Fruit fly (Drosophila melanogaster) whole organism, prepupa: ENCODE data around the gene Vm26Ac.

ENCODE experiments used
- Blimp-1 ChIP-seq: fragments of 200-800 bp; sonication (Bioruptor generic); optimal IDR thresholded peaks from 3 replicates; lab custom pipeline; 2017; ENCODE audit warnings: missing biosample characterization, missing genetic modification characterization, mild to moderate bottlenecking, moderate library complexity, missing genetic modification reagents
- CG10631 ChIP-seq: fragments of 200-800 bp; sonication (Bioruptor generic); optimal IDR thresholded peaks from 2 replicates; lab custom pipeline; 2016; ENCODE audit warnings: missing biosample characterization, missing genetic modification characterization
- CG10669 ChIP-seq: fragments of 200-800 bp; sonication (Bioruptor generic); optimal IDR thresholded peaks from 3 replicates; lab custom pipeline; 2018; ENCODE audit warnings: missing biosample characterization, mild to moderate bottlenecking, missing genetic modification characterization, moderate library complexity
- CG11294 ChIP-seq: fragments of 200-800 bp; sonication (Bioruptor generic); IDR thresholded peaks from 2 replicates; pipeline ENCODE4 v1.3.6; 2022; ENCODE audit warnings: missing biosample characterization, missing genetic modification characterization
- CG11762 ChIP-seq: fragments of 200-800 bp; sonication (Bioruptor generic); optimal IDR thresholded peaks from 3 replicates; lab custom pipeline; 2016; ENCODE audit warnings: missing biosample characterization, missing genetic modification characterization; ENCODE audit not compliant: insufficient read depth
- CG15336 ChIP-seq: fragments of 200-800 bp; sonication (Bioruptor generic); IDR thresholded peaks from 2 replicates; pipeline ENCODE4 v1.3.6; 2022; ENCODE audit warnings: missing biosample characterization, missing genetic modification characterization
- CG1621 ChIP-seq: fragments of 200-800 bp; sonication (Bioruptor generic); optimal IDR thresholded peaks from 3 replicates; lab custom pipeline; 2018; ENCODE audit warnings: missing biosample characterization, mild to moderate bottlenecking, missing genetic modification characterization
- CG16779 ChIP-seq: fragments of 200-800 bp; sonication (Bioruptor generic); optimal IDR thresholded peaks from 3 replicates; lab custom pipeline; 2017; ENCODE audit warnings: missing biosample characterization, mild to moderate bottlenecking, missing genetic modification characterization
- CG3032 ChIP-seq: fragments of 200-800 bp; optimal IDR thresholded peaks from 2 replicates; lab custom pipeline; 2019; ENCODE audit warnings: missing biosample characterization, mild to moderate bottlenecking, missing genetic modification characterization, moderate library complexity
- CG31627 ChIP-seq: fragments of 200-800 bp; sonication (Bioruptor generic); optimal IDR thresholded peaks from 3 replicates; lab custom pipeline; 2016; ENCODE audit warnings: missing biosample characterization, missing genetic modification characterization
- CG3919 ChIP-seq: fragments of 200-800 bp; sonication (Bioruptor generic); optimal IDR thresholded peaks from 3 replicates; lab custom pipeline; 2016; ENCODE audit warnings: missing biosample characterization, missing genetic modification characterization
- CG6163 ChIP-seq: fragments of 200-800 bp; sonication (Bioruptor generic); IDR thresholded peaks from 3 replicates; pipeline ENCODE4 v1.3.6; 2022; ENCODE audit warnings: missing biosample characterization, missing genetic modification characterization
- CG6276 ChIP-seq: fragments of 200-800 bp; sonication (Bioruptor generic); optimal IDR thresholded peaks from 2 replicates; lab custom pipeline; 2017; ENCODE audit warnings: missing biosample characterization, mild to moderate bottlenecking, missing genetic modification characterization
- CG6792 ChIP-seq: fragments of 200-800 bp; sonication (Bioruptor generic); optimal IDR thresholded peaks from 3 replicates; lab custom pipeline; 2016; ENCODE audit warnings: missing biosample characterization, missing genetic modification characterization
- CG6808 ChIP-seq: fragments of 200-800 bp; sonication (Bioruptor generic); optimal IDR thresholded peaks from 3 replicates; lab custom pipeline; 2017; ENCODE audit warnings: missing biosample characterization, missing genetic modification characterization, mild to moderate bottlenecking, moderate library complexity, missing genetic modification reagents
- CG6854 ChIP-seq: fragments of 200-800 bp; sonication (Bioruptor generic); optimal IDR thresholded peaks from 2 replicates; lab custom pipeline; 2017; ENCODE audit warnings: missing biosample characterization, mild to moderate bottlenecking, missing genetic modification characterization
- CG7368 ChIP-seq: fragments of 200-800 bp; sonication (Bioruptor generic); optimal IDR thresholded peaks from 3 replicates; lab custom pipeline; 2016; ENCODE audit warnings: missing biosample characterization, missing genetic modification characterization
- CG8119 ChIP-seq: fragments of 200-800 bp; sonication (Bioruptor generic); IDR thresholded peaks from 3 replicates; pipeline ENCODE4 v1.3.6; 2022; ENCODE audit warnings: missing biosample characterization, missing genetic modification characterization
- CG8319 ChIP-seq: fragments of 200-800 bp; sonication (Bioruptor generic); optimal IDR thresholded peaks from 3 replicates; lab custom pipeline; 2016; ENCODE audit warnings: missing biosample characterization, missing genetic modification characterization
- CG8632 ChIP-seq: fragments of 200-800 bp; sonication (Bioruptor generic); optimal IDR thresholded peaks from 3 replicates; lab custom pipeline; 2016; ENCODE audit warnings: missing biosample characterization, missing genetic modification characterization
- CG9139 ChIP-seq: fragments of 200-800 bp; sonication (Bioruptor generic); optimal IDR thresholded peaks from 3 replicates; lab custom pipeline; 2017; ENCODE audit warnings: missing biosample characterization, mild to moderate bottlenecking, missing genetic modification characterization
- Eip78C ChIP-seq: fragments of 200-800 bp; sonication (Bioruptor generic); peaks from one replicate; lab custom pipeline; 2016; ENCODE audit warnings: missing biosample characterization, missing genetic modification characterization
- Eip93F ChIP-seq: fragments of 200-800 bp; sonication (Bioruptor generic); optimal IDR thresholded peaks from 2 replicates; lab custom pipeline; 2016; ENCODE audit warnings: missing biosample characterization, mild to moderate bottlenecking, missing genetic modification characterization
- Ets96B ChIP-seq: fragments of 200-800 bp; optimal IDR thresholded peaks from 2 replicates; lab custom pipeline; 2019; ENCODE audit warnings: missing biosample characterization, mild to moderate bottlenecking, missing genetic modification characterization, moderate library complexity
- Gug ChIP-seq: fragments of 200-800 bp; sonication (Bioruptor generic); IDR thresholded peaks from 2 replicates; pipeline ENCODE4 v1.3.6; 2022; ENCODE audit warnings: missing biosample characterization, missing genetic modification characterization
- Hr38 ChIP-seq: sonication (Bioruptor generic); optimal IDR thresholded peaks from 2 replicates; lab custom pipeline; 2016; ENCODE audit warnings: missing biosample characterization, missing genetic modification characterization
- Hr39 ChIP-seq: fragments of 200-800 bp; sonication (Bioruptor generic); optimal IDR thresholded peaks from 2 replicates; lab custom pipeline; 2016; ENCODE audit warnings: missing biosample characterization, missing genetic modification characterization
- Lpt ChIP-seq: fragments of 200-800 bp; sonication (Bioruptor generic); optimal IDR thresholded peaks from 3 replicates; lab custom pipeline; 2016; ENCODE audit warnings: missing biosample characterization, missing genetic modification characterization
- Met ChIP-seq: fragments of 200-800 bp; sonication (Bioruptor generic); optimal IDR thresholded peaks from 3 replicates; lab custom pipeline; 2016; ENCODE audit warnings: missing biosample characterization, missing genetic modification characterization
- OdsH ChIP-seq: fragments of 200-800 bp; sonication (Bioruptor generic); optimal IDR thresholded peaks from 3 replicates; lab custom pipeline; 2016; ENCODE audit warnings: missing biosample characterization, missing genetic modification characterization
- Sox102F ChIP-seq: fragments of 200-800 bp; sonication (Bioruptor generic); optimal IDR thresholded peaks from 2 replicates; lab custom pipeline; 2016; ENCODE audit warnings: missing biosample characterization, mild to moderate bottlenecking, missing genetic modification characterization
- achi ChIP-seq: fragments of 200-800 bp; sonication (Bioruptor generic); optimal IDR thresholded peaks from 3 replicates; lab custom pipeline; 2016; ENCODE audit warnings: missing biosample characterization, missing genetic modification characterization
- cyc ChIP-seq: fragments of 200-800 bp; sonication (Bioruptor generic); optimal IDR thresholded peaks from 3 replicates; lab custom pipeline; 2016; ENCODE audit warnings: missing biosample characterization, missing genetic modification characterization
- dac ChIP-seq: fragments of 200-800 bp; sonication (Bioruptor generic); optimal IDR thresholded peaks from 2 replicates; lab custom pipeline; 2017; ENCODE audit warnings: missing biosample characterization, mild to moderate bottlenecking, missing genetic modification characterization
- dsx ChIP-seq: fragments of 200-800 bp; optimal IDR thresholded peaks from 3 replicates; lab custom pipeline; 2019; ENCODE audit warnings: missing biosample characterization, mild to moderate bottlenecking, missing genetic modification characterization, moderate library complexity; ENCODE audit not compliant: poor library complexity, severe bottlenecking
- fd59A ChIP-seq: fragments of 200-800 bp; sonication (Bioruptor generic); optimal IDR thresholded peaks from 2 replicates; lab custom pipeline; 2017; ENCODE audit warnings: missing biosample characterization, mild to moderate bottlenecking, missing genetic modification characterization, missing genetic modification reagents
- fd85E ChIP-seq: fragments of 200-800 bp; sonication (Bioruptor generic); optimal IDR thresholded peaks from 3 replicates; lab custom pipeline; 2016; ENCODE audit warnings: missing biosample characterization, missing genetic modification characterization
- fkh ChIP-seq: fragments of 200-800 bp; sonication (Bioruptor generic); optimal IDR thresholded peaks from 3 replicates; lab custom pipeline; 2017; ENCODE audit warnings: missing biosample characterization, mild to moderate bottlenecking, missing genetic modification characterization, moderate library complexity
- net ChIP-seq: fragments of 200-800 bp; sonication (Bioruptor generic); optimal IDR thresholded peaks from 3 replicates; lab custom pipeline; 2016; ENCODE audit warnings: missing biosample characterization, missing genetic modification characterization
- salr ChIP-seq, 2 experiments: fragments of 200-800 bp; sonication (Bioruptor generic); optimal IDR thresholded peaks; 3 replicates each; lab custom pipeline; 2016 to 2018; ENCODE audit warnings: missing biosample characterization in 2 of 2, missing genetic modification characterization in 2 of 2, mild to moderate bottlenecking in 1 of 2
- spab ChIP-seq: fragments of 200-800 bp; sonication (Bioruptor generic); optimal IDR thresholded peaks from 2 replicates; lab custom pipeline; 2017; ENCODE audit warnings: missing biosample characterization, mild to moderate bottlenecking, missing genetic modification characterization, missing genetic modification reagents
- topi ChIP-seq: fragments of 200-800 bp; sonication (Bioruptor generic); optimal IDR thresholded peaks from 3 replicates; lab custom pipeline; 2016; ENCODE audit warnings: missing biosample characterization, missing genetic modification characterization
- vri ChIP-seq: fragments of 200-800 bp; sonication (Bioruptor generic); optimal IDR thresholded peaks from 3 replicates; lab custom pipeline; 2016; ENCODE audit warnings: missing biosample characterization, mild to moderate bottlenecking, missing genetic modification characterization

Vm26Ac gene

dm6 chr2L:5999247-5999646 lies 40.8 kb upstream of the Vm26Ac start, which contains the start of gene Kdm5 (continued):
- TF ChIP-seq fd85E (GFP tag; lab: Kevin White, UChicago) (no peak), Hr39 (GFP tag; lab: Kevin White, UChicago) (no peak), CG1621 (tag; lab: Kevin White, UChicago) (no peak), CG6163 (GFP tag; lab: Robert Waterston, UW) (0 out of 3 replicates have a peak, but pooled peaks have one; percentile 16), CG8119 (GFP tag; lab: Robert Waterston, UW) (0 out of 3 replicates have a peak, but pooled peaks have one; percentile 26), vri (GFP tag; lab: Kevin White, UChicago) (peak; percentile 28), dac (GFP tag; lab: Kevin White, UChicago) (no peak), CG3919 (GFP tag; lab: Kevin White, UChicago) (no peak), Ets96B (no peak), CG6808 (GFP tag; lab: Kevin White, UChicago) (no peak), Sox102F (GFP tag; lab: Kevin White, UChicago) (no peak), CG11294 (GFP tag; lab: Robert Waterston, UW) (no peak), Met (GFP tag; lab: Kevin White, UChicago) (peak; percentile 17), CG16779 (tag; lab: Kevin White, UChicago) (no peak), Eip78C (GFP tag; lab: Kevin White, UChicago) (peak; percentile 43), CG8319 (GFP tag; lab: Kevin White, UChicago) (no peak), spab (no peak), CG9139 (no peak), CG6276 (GFP tag; lab: Kevin White, UChicago) (no peak), Hr38 (GFP tag; lab: Kevin White, UChicago) (no peak), Blimp-1 (GFP tag; lab: Kevin White, UChicago) (no peak), achi (GFP tag; lab: Kevin White, UChicago) (no peak), CG11762 (GFP tag; lab: Kevin White, UChicago) (no peak), fd59A (GFP tag; lab: Kevin White, UChicago) (no peak), dsx (no peak), Gug (no peak), fkh (GFP tag; lab: Kevin White, UChicago) (no peak), CG10631 (GFP tag; lab: Kevin White, UChicago) (no peak), Eip93F (no peak)

- TF ChIP-seq Hr38 (GFP tag; lab: Kevin White, UChicago) (no peak), CG15336 (GFP tag; lab: Robert Waterston, UW) (peak; percentile 11; the same call in 1 of the 2 replicates), net (GFP tag; lab: Kevin White, UChicago) (no peak), CG10631 (GFP tag; lab: Kevin White, UChicago) (no peak)
Observed at dm6 chr2L:5998383-5998782, 40.0 kb upstream of the Vm26Ac start.

- TF ChIP-seq CG7368 (GFP tag; lab: Kevin White, UChicago) (peak; percentile 12), CG11294 (GFP tag; lab: Robert Waterston, UW) (no peak), CG10669 (GFP tag; lab: Kevin White, UChicago) (peak; percentile 39), OdsH (GFP tag; lab: Kevin White, UChicago) (no peak), spab (peak; percentile 55), topi (GFP tag; lab: Kevin White, UChicago) (no peak), fd59A (GFP tag; lab: Kevin White, UChicago) (peak; percentile 16), CG31627 (no peak), Blimp-1 (GFP tag; lab: Kevin White, UChicago) (peak; percentile 50), CG6792 (no peak), dac (GFP tag; lab: Kevin White, UChicago) (no peak), CG8632 (peak; percentile 44), CG6854 (GFP tag; lab: Kevin White, UChicago) (peak; percentile 69), Gug (no peak), CG8119 (GFP tag; lab: Robert Waterston, UW) (peak; percentile 35; the same call in 1 of the 3 replicates), CG10631 (GFP tag; lab: Kevin White, UChicago) (no peak), cyc (GFP tag; lab: Kevin White, UChicago) (no peak), Sox102F (GFP tag; lab: Kevin White, UChicago) (no peak), Lpt (GFP tag; lab: Kevin White, UChicago) (no peak), fd85E (GFP tag; lab: Kevin White, UChicago) (no peak), CG3919 (GFP tag; lab: Kevin White, UChicago) (no peak), CG9139 (peak; percentile 57), achi (GFP tag; lab: Kevin White, UChicago) (peak; percentile 72), salr (GFP tag; optimal IDR thresholded peaks at IDR 0.05; lab: Kevin White, UChicago) (peak in 1 of 2 experiments; percentile 8), CG6808 (GFP tag; lab: Kevin White, UChicago) (peak; percentile 60), fkh (GFP tag; lab: Kevin White, UChicago) (no peak), vri (GFP tag; lab: Kevin White, UChicago) (no peak), CG6276 (GFP tag; lab: Kevin White, UChicago) (peak; percentile 22), CG3032 (tag; lab: Kevin White, UChicago) (no peak), CG15336 (GFP tag; lab: Robert Waterston, UW) (no peak), Hr38 (GFP tag; lab: Kevin White, UChicago) (no peak)
Observed at dm6 chr2L:5997609-5998229, 39.3 kb upstream of the Vm26Ac start.
